Worm (Caenorhabditis elegans) whole organism, L2 larva: ENCODE data around the gene Y54G2A.12.

Source experiments
- C34F6.9 ChIP-seq: fragments of 150-350 bp; optimal IDR thresholded peaks from 2 replicates; lab custom pipeline; 2014; ENCODE audit warnings: missing biosample characterization, missing genetic modification characterization
- F13H6.1 ChIP-seq: sonication (generic microtip); optimal IDR thresholded peaks from 2 replicates; lab custom pipeline; 2016; ENCODE audit warnings: missing genetic modification characterization, missing compliant biosample characterization
- R02D3.7 ChIP-seq: fragments of 150-350 bp; optimal IDR thresholded peaks from 2 replicates; lab custom pipeline; 2014; ENCODE audit warnings: missing biosample characterization, missing genetic modification characterization
- ZK546.5 ChIP-seq: sonication (generic microtip); optimal IDR thresholded peaks from 2 replicates; lab custom pipeline; 2017; ENCODE audit warnings: missing biosample characterization, missing genetic modification characterization
- alr-1 ChIP-seq: fragments of 150-350 bp; optimal IDR thresholded peaks from 2 replicates; lab custom pipeline; 2014; ENCODE audit warnings: missing biosample characterization, missing genetic modification characterization
- aly-2 ChIP-seq: fragments of 150-350 bp; optimal IDR thresholded peaks from 2 replicates; lab custom pipeline; 2014; ENCODE audit warnings: missing biosample characterization, missing genetic modification characterization
- ama-1 ChIP-seq: fragments of 150-350 bp; optimal IDR thresholded peaks from 2 replicates; lab custom pipeline; 2018; ENCODE audit warnings: inconsistent platforms
- blmp-1 ChIP-seq: sonication (generic microtip); optimal IDR thresholded peaks from 2 replicates; lab custom pipeline; 2017; ENCODE audit warnings: missing genetic modification characterization, mild to moderate bottlenecking, missing compliant biosample characterization, antibody characterized with exemption, moderate library complexity; ENCODE audit not compliant: insufficient read depth
- ceh-82 ChIP-seq: fragments of 150-350 bp; optimal IDR thresholded peaks from 2 replicates; lab custom pipeline; 2014; ENCODE audit warnings: missing biosample characterization, missing genetic modification characterization
- crh-2 ChIP-seq: sonication (generic microtip); optimal IDR thresholded peaks from 2 replicates; lab custom pipeline; 2017; ENCODE audit warnings: missing biosample characterization, missing genetic modification characterization
- dmd-4 ChIP-seq: sonication (generic microtip); optimal IDR thresholded peaks from 2 replicates; lab custom pipeline; 2017; ENCODE audit warnings: missing biosample characterization, missing genetic modification characterization
- egl-27 ChIP-seq: sonication (generic microtip); optimal IDR thresholded peaks from 3 replicates; lab custom pipeline; 2017; ENCODE audit warnings: missing biosample characterization, missing genetic modification reagents, missing genetic modification characterization
- elt-1 ChIP-seq: fragments of 150-350 bp; optimal IDR thresholded peaks from 2 replicates; lab custom pipeline; 2014; ENCODE audit warnings: missing biosample characterization, missing genetic modification characterization
- elt-3 ChIP-seq: sonication (generic microtip); optimal IDR thresholded peaks from 2 replicates; lab custom pipeline; 2017; ENCODE audit warnings: missing biosample characterization, missing genetic modification characterization
- fos-1 ChIP-seq: fragments of 150-350 bp; optimal IDR thresholded peaks from 2 replicates; lab custom pipeline; 2014; ENCODE audit warnings: missing biosample characterization, missing genetic modification characterization
- gmeb-1 ChIP-seq: fragments of 150-350 bp; optimal IDR thresholded peaks from 2 replicates; lab custom pipeline; 2014; ENCODE audit warnings: missing biosample characterization, missing genetic modification characterization
- lin-11 ChIP-seq: fragments of 150-350 bp; sonication (generic microtip); optimal IDR thresholded peaks from 2 replicates; lab custom pipeline; 2014; ENCODE audit warnings: missing biosample characterization, missing genetic modification characterization, inconsistent platforms, mixed read lengths
- lin-39 ChIP-seq: fragments of 150-350 bp; optimal IDR thresholded peaks from 2 replicates; lab custom pipeline; 2014; ENCODE audit warnings: missing biosample characterization, missing genetic modification reagents, missing genetic modification characterization
- lsy-2 ChIP-seq, 2 experiments: fragments of 150-350 bp in 1 of 2; sonication (generic microtip) in 1 of 2; optimal IDR thresholded peaks; 2 replicates each; lab custom pipeline; 2014 to 2017; ENCODE audit warnings: missing biosample characterization in 2 of 2, missing genetic modification characterization in 2 of 2
- mab-5 ChIP-seq: fragments of 150-350 bp; optimal IDR thresholded peaks from 2 replicates; lab custom pipeline; 2014; ENCODE audit warnings: missing biosample characterization, missing genetic modification characterization
- mbf-1 ChIP-seq: sonication (generic microtip); optimal IDR thresholded peaks from 2 replicates; lab custom pipeline; 2017; ENCODE audit warnings: missing biosample characterization, missing genetic modification characterization
- nhr-10 ChIP-seq: sonication (generic microtip); optimal IDR thresholded peaks from 2 replicates; lab custom pipeline; 2017; ENCODE audit warnings: missing biosample characterization, missing genetic modification characterization
- nhr-11 ChIP-seq: fragments of 150-350 bp; optimal IDR thresholded peaks from 2 replicates; lab custom pipeline; 2014; ENCODE audit warnings: missing biosample characterization, missing genetic modification characterization
- nhr-21 ChIP-seq: fragments of 150-350 bp; optimal IDR thresholded peaks from 2 replicates; lab custom pipeline; 2014; ENCODE audit warnings: missing biosample characterization, missing genetic modification characterization
- nhr-23 ChIP-seq: fragments of 150-350 bp; optimal IDR thresholded peaks from 2 replicates; lab custom pipeline; 2014; ENCODE audit warnings: missing biosample characterization, missing genetic modification reagents, missing genetic modification characterization
- nhr-237 ChIP-seq: fragments of 150-350 bp; optimal IDR thresholded peaks from 2 replicates; lab custom pipeline; 2014; ENCODE audit warnings: missing biosample characterization, missing genetic modification characterization
- nhr-25 ChIP-seq: fragments of 150-350 bp; sonication (generic microtip); optimal IDR thresholded peaks from 3 replicates; lab custom pipeline; 2014; ENCODE audit warnings: missing biosample characterization, missing genetic modification characterization
- nhr-6 ChIP-seq: fragments of 150-350 bp; optimal IDR thresholded peaks from 2 replicates; lab custom pipeline; 2014; ENCODE audit warnings: missing biosample characterization, missing genetic modification characterization
- nhr-77 ChIP-seq: fragments of 150-350 bp; optimal IDR thresholded peaks from 2 replicates; lab custom pipeline; 2014; ENCODE audit warnings: missing biosample characterization, missing genetic modification characterization
- peb-1 ChIP-seq: fragments of 150-350 bp; optimal IDR thresholded peaks from 2 replicates; lab custom pipeline; 2014; ENCODE audit warnings: missing biosample characterization, missing genetic modification characterization
- sem-4 ChIP-seq: fragments of 150-350 bp; optimal IDR thresholded peaks from 2 replicates; lab custom pipeline; 2014; ENCODE audit warnings: missing biosample characterization, missing genetic modification reagents, missing genetic modification characterization
- skn-1 ChIP-seq: sonication (generic microtip); optimal IDR thresholded peaks from 2 replicates; lab custom pipeline; 2017; ENCODE audit warnings: missing biosample characterization, missing genetic modification characterization
- sma-3 ChIP-seq: sonication (generic microtip); optimal IDR thresholded peaks from 2 replicates; lab custom pipeline; 2016; ENCODE audit warnings: missing genetic modification reagents, missing genetic modification characterization, missing compliant biosample characterization
- sma-9 ChIP-seq, 2 experiments: fragments of 150-350 bp in 1 of 2; sonication (generic microtip) in 1 of 2; optimal IDR thresholded peaks; 2 replicates each; lab custom pipeline; 2014 to 2016; ENCODE audit warnings: missing genetic modification characterization in 2 of 2, mild to moderate bottlenecking in 1 of 2, missing biosample characterization in 1 of 2, missing compliant biosample characterization in 1 of 2, missing genetic modification reagents in 1 of 2, moderate library complexity in 1 of 2
- unc-39 ChIP-seq: fragments of 150-350 bp; optimal IDR thresholded peaks from 2 replicates; lab custom pipeline; 2014; ENCODE audit warnings: missing biosample characterization, missing genetic modification characterization
- unc-55 ChIP-seq: fragments of 150-350 bp; sonication (generic microtip); optimal IDR thresholded peaks from 3 replicates; lab custom pipeline; 2014; ENCODE audit warnings: missing biosample characterization, missing genetic modification reagents, missing genetic modification characterization
- unc-62 ChIP-seq: fragments of 150-350 bp; optimal IDR thresholded peaks from 2 replicates; lab custom pipeline; 2014; ENCODE audit warnings: missing biosample characterization, missing genetic modification reagents, missing genetic modification characterization

Gene Y54G2A.12

ce11 chrIV:2820408-2820807 lies 37.8 kb upstream of the Y54G2A.12 start, which contains the start of gene Y54G2A.37:
Y54G2A.37 (plus strand) TSS chrIV:2820708.
- no peak for TF ChIP-seq nhr-11 (tag; lab: Kevin White, UChicago)
- no peak for TF ChIP-seq nhr-10 (tag; lab: Kevin White, UChicago)
- no peak for TF ChIP-seq nhr-23
- TF ChIP-seq nhr-237 (tag; lab: Kevin White, UChicago) = no peak
- TF ChIP-seq lsy-2 (tag; optimal IDR thresholded peaks at IDR 0.05; lab: Kevin White, UChicago) = no peak
- TF ChIP-seq F13H6.1 (tag; lab: Kevin White, UChicago) = no peak
- TF ChIP-seq fos-1 (tag; lab: Kevin White, UChicago) = no peak
- TF ChIP-seq ama-1 = no peak
- no peak for TF ChIP-seq nhr-21 (tag; lab: Kevin White, UChicago)
- TF ChIP-seq peb-1 (tag; lab: Kevin White, UChicago) = no peak
- TF ChIP-seq unc-55 (GFP tag; lab: Kevin White, UChicago) = no peak
- no peak for TF ChIP-seq crh-2 (tag; lab: Kevin White, UChicago)
- TF ChIP-seq blmp-1 = no peak
- TF ChIP-seq ceh-82 (tag; lab: Kevin White, UChicago) = no peak

ce11 chrIV:2819633-2820032 lies 37.0 kb upstream of the Y54G2A.12 start, which contains the start of gene Y54G2A.13:
Y54G2A.13 (minus strand) TSS chrIV:2819733.
- TF ChIP-seq mab-5 (tag; lab: Kevin White, UChicago) (no peak), peb-1 (tag; lab: Kevin White, UChicago) (no peak), lin-11 (tag; lab: Kevin White, UChicago) (no peak), R02D3.7 (tag; lab: Kevin White, UChicago) (no peak), ama-1 (no peak), nhr-77 (tag; lab: Kevin White, UChicago) (no peak), sma-3 (GFP tag; lab: Kevin White, UChicago) (no peak), gmeb-1 (tag; lab: Kevin White, UChicago) (no peak), ZK546.5 (tag; lab: Kevin White, UChicago) (no peak)
- TF ChIP-seq, all 48 proteins: peak for 0

- TF ChIP-seq peb-1 (tag; lab: Kevin White, UChicago) = no peak
- TF ChIP-seq nhr-21 (tag; lab: Kevin White, UChicago) = no peak
- no peak for TF ChIP-seq sem-4 (tag; lab: Kevin White, UChicago)
- no peak for TF ChIP-seq dmd-4 (tag; lab: Kevin White, UChicago)
- TF ChIP-seq elt-3 (tag; lab: Kevin White, UChicago) = no peak
- TF ChIP-seq unc-62 (GFP tag; lab: Kevin White, UChicago) = no peak
- no peak for TF ChIP-seq lin-39 (tag; lab: Kevin White, UChicago)
- TF ChIP-seq alr-1 (tag; lab: Kevin White, UChicago) = no peak
- TF ChIP-seq sma-3 (GFP tag; lab: Kevin White, UChicago) = no peak
- TF ChIP-seq mbf-1 (tag; lab: Kevin White, UChicago) = no peak
- TF ChIP-seq F13H6.1 (tag; lab: Kevin White, UChicago) = no peak
- no peak for TF ChIP-seq unc-55 (GFP tag; lab: Kevin White, UChicago)
- TF ChIP-seq nhr-6 = no peak
- TF ChIP-seq unc-39 = no peak
- TF ChIP-seq lsy-2 (tag; optimal IDR thresholded peaks at IDR 0.05; lab: Kevin White, UChicago) = no peak
- no peak for TF ChIP-seq crh-2 (tag; lab: Kevin White, UChicago)
- no peak for TF ChIP-seq lin-11 (tag; lab: Kevin White, UChicago)
- TF ChIP-seq skn-1 = no peak
These were observed 34.4 kb upstream of the Y54G2A.12 start for ce11 chrIV:2817038-2817437.

- TF ChIP-seq egl-27 (no peak), C34F6.9 (tag; lab: Kevin White, UChicago) (no peak), unc-39 (no peak), F13H6.1 (tag; lab: Kevin White, UChicago) (no peak), blmp-1 (no peak), aly-2 (tag; lab: Kevin White, UChicago) (no peak), sma-9 (GFP tag; optimal IDR thresholded peaks at IDR 0.05; lab: Kevin White, UChicago) (no peak), sma-9 (tag; optimal IDR thresholded peaks at IDR 0.05; lab: Kevin White, UChicago) (no peak), nhr-23 (no peak), nhr-25 (tag; lab: Kevin White, UChicago) (no peak), nhr-6 (no peak), elt-1 (no peak), nhr-77 (tag; lab: Kevin White, UChicago) (no peak), unc-55 (GFP tag; lab: Kevin White, UChicago) (no peak), lsy-2 (tag; optimal IDR thresholded peaks at IDR 0.05; lab: Kevin White, UChicago) (no peak), nhr-237 (tag; lab: Kevin White, UChicago) (no peak)
These were observed 26.6 kb upstream of the Y54G2A.12 start, which contains the start of gene Y54G2A.76 for ce11 chrIV:2809208-2809607. Y54G2A.76 (plus strand) TSS chrIV:2809410.
